Fruit fly (Drosophila melanogaster): Measurements from ENCODE around the gene PGRP-LB.

The PGRP-LB gene

dm6 chr3R:11458022-11458850, 2.1 kb downstream of the PGRP-LB start (continued):
- TF ChIP-seq CG30403 (GFP tag; optimal IDR thresholded peaks at IDR 0.05) (peak; percentile 64), CG3407 (GFP tag; optimal IDR thresholded peaks at IDR 0.05) (peak; percentile 1), pnt (GFP tag; optimal IDR thresholded peaks at IDR 0.05) (peak; percentile 58), trh (GFP tag; optimal IDR thresholded peaks at IDR 0.05) (no peak), CG3847 (GFP tag; IDR thresholded peaks at IDR 0.05) (peak; percentile 81), CG11504 (tag; optimal IDR thresholded peaks at IDR 0.05) (peak; percentile 73), D19A (tag; optimal IDR thresholded peaks at IDR 0.05) (peak; percentile 18), CG10979 (tag; optimal IDR thresholded peaks at IDR 0.05) (peak; percentile 46), CG6175 (GFP tag; IDR thresholded peaks at IDR 0.05) (peak; percentile 62; the same call in 2 of the 3 replicates), hkb (optimal IDR thresholded peaks at IDR 0.05) (no peak), hkb (GFP tag; IDR thresholded peaks at IDR 0.05) (peak; percentile 82), CG43689 (GFP tag; IDR thresholded peaks at IDR 0.05) (0 out of 2 replicates have a peak, but pooled peaks have one; percentile 26), CG12391 (tag; optimal IDR thresholded peaks at IDR 0.05) (peak; percentile 48), croc (GFP tag; conservative IDR thresholded peaks at IDR 0.05) (no peak), Myb (GFP tag; optimal IDR thresholded peaks at IDR 0.05) (peak; percentile 46), Fer1 (GFP tag; optimal IDR thresholded peaks at IDR 0.05) (peak; percentile 53), jing (GFP tag; optimal IDR thresholded peaks at IDR 0.05) (peak; percentile 18), HLH4C (GFP tag; IDR thresholded peaks at IDR 0.05; ENCODE audit: partially characterized antibody) (no peak), CG8924 (tag; optimal IDR thresholded peaks at IDR 0.05) (peak; percentile 48), CG18476 (GFP tag; optimal IDR thresholded peaks at IDR 0.05) (peak; percentile 40), CG3065 (GFP tag; optimal IDR thresholded peaks at IDR 0.05) (no peak), CG11085 (GFP tag; IDR thresholded peaks at IDR 0.05) (peak; percentile 71), esg (GFP tag; conservative IDR thresholded peaks at IDR 0.05) (peak; percentile 78), NC2β (GFP tag; optimal IDR thresholded peaks at IDR 0.05) (peak; percentile 34), CG1024 (GFP tag; IDR thresholded peaks at IDR 0.05) (no peak), ttk (GFP tag; IDR thresholded peaks at IDR 0.05) (peak; percentile 64; the same call in 1 of the 2 replicates), CG2120 (GFP tag; optimal IDR thresholded peaks at IDR 0.05) (peak; percentile 86), kni (GFP tag; optimal IDR thresholded peaks at IDR 0.05) (no peak), CG5180 (GFP tag; optimal IDR thresholded peaks at IDR 0.05) (peak; percentile 9), CG7357 (GFP tag; IDR thresholded peaks at IDR 0.05) (peak; percentile 63), dimm (GFP tag; IDR thresholded peaks at IDR 0.05) (0 out of 2 replicates have a peak, but pooled peaks have one; percentile 40), nerfin-2 (GFP tag; IDR thresholded peaks at IDR 0.05; ENCODE audit: partially characterized antibody) (0 out of 2 replicates have a peak, but pooled peaks have one; percentile 17), eve (GFP tag; optimal IDR thresholded peaks at IDR 0.05) (peak in 1 of 2 experiments; percentile 65), CG16815 (GFP tag; optimal IDR thresholded peaks at IDR 0.05) (no peak), NC2α (GFP tag; optimal IDR thresholded peaks at IDR 0.05) (peak; percentile 21), gt (GFP tag; IDR thresholded peaks at IDR 0.05) (0 out of 2 replicates have a peak, but pooled peaks have one; percentile 32), CG12236 (GFP tag; optimal IDR thresholded peaks at IDR 0.05) (peak; percentile 17), Sox102F (GFP tag; optimal IDR thresholded peaks at IDR 0.05) (peak; percentile 65), twi (tag; optimal IDR thresholded peaks at IDR 0.05) (no peak), CG6854 (GFP tag; optimal IDR thresholded peaks at IDR 0.05) (peak; percentile 38), CG31365 (tag; optimal IDR thresholded peaks at IDR 0.05) (peak; percentile 5), CG12071 (GFP tag; optimal IDR thresholded peaks at IDR 0.05) (peak; percentile 67), CG15269 (tag; optimal IDR thresholded peaks at IDR 0.05) (peak; percentile 72), PHDP (tag; optimal IDR thresholded peaks at IDR 0.05) (peak; percentile 67), CG14860 (GFP tag; IDR thresholded peaks at IDR 0.05; ENCODE audit: partially characterized antibody) (no peak), insv (GFP tag; optimal IDR thresholded peaks at IDR 0.05) (no peak), nau (GFP tag; optimal IDR thresholded peaks at IDR 0.05) (peak; percentile 1), salm (tag; optimal IDR thresholded peaks at IDR 0.05) (no peak)
